Fruit fly (Drosophila melanogaster) whole organism, prepupa: ENCODE data around the gene Osi21.

Experiments
- Blimp-1 ChIP-seq: fragments of 200-800 bp; sonication (Bioruptor generic); optimal IDR thresholded peaks from 3 replicates; lab custom pipeline; 2017; ENCODE audit warnings: missing biosample characterization, missing genetic modification characterization, mild to moderate bottlenecking, moderate library complexity, missing genetic modification reagents
- CG10631 ChIP-seq: fragments of 200-800 bp; sonication (Bioruptor generic); optimal IDR thresholded peaks from 2 replicates; lab custom pipeline; 2016; ENCODE audit warnings: missing biosample characterization, missing genetic modification characterization
- CG10669 ChIP-seq: fragments of 200-800 bp; sonication (Bioruptor generic); optimal IDR thresholded peaks from 3 replicates; lab custom pipeline; 2018; ENCODE audit warnings: missing biosample characterization, mild to moderate bottlenecking, missing genetic modification characterization, moderate library complexity
- CG11294 ChIP-seq: fragments of 200-800 bp; sonication (Bioruptor generic); IDR thresholded peaks from 2 replicates; pipeline ENCODE4 v1.3.6; 2022; ENCODE audit warnings: missing biosample characterization, missing genetic modification characterization
- CG11762 ChIP-seq: fragments of 200-800 bp; sonication (Bioruptor generic); optimal IDR thresholded peaks from 3 replicates; lab custom pipeline; 2016; ENCODE audit warnings: missing biosample characterization, missing genetic modification characterization; ENCODE audit not compliant: insufficient read depth
- CG11902 ChIP-seq: fragments of 200-800 bp; sonication (Bioruptor generic); optimal IDR thresholded peaks from 3 replicates; lab custom pipeline; 2016; ENCODE audit warnings: missing biosample characterization, missing genetic modification characterization
- CG1621 ChIP-seq: fragments of 200-800 bp; sonication (Bioruptor generic); optimal IDR thresholded peaks from 3 replicates; lab custom pipeline; 2018; ENCODE audit warnings: missing biosample characterization, mild to moderate bottlenecking, missing genetic modification characterization
- CG16779 ChIP-seq: fragments of 200-800 bp; sonication (Bioruptor generic); optimal IDR thresholded peaks from 3 replicates; lab custom pipeline; 2017; ENCODE audit warnings: missing biosample characterization, mild to moderate bottlenecking, missing genetic modification characterization
- CG3032 ChIP-seq: fragments of 200-800 bp; optimal IDR thresholded peaks from 2 replicates; lab custom pipeline; 2019; ENCODE audit warnings: missing biosample characterization, mild to moderate bottlenecking, missing genetic modification characterization, moderate library complexity
- CG31627 ChIP-seq: fragments of 200-800 bp; sonication (Bioruptor generic); optimal IDR thresholded peaks from 3 replicates; lab custom pipeline; 2016; ENCODE audit warnings: missing biosample characterization, missing genetic modification characterization
- CG32006 ChIP-seq: fragments of 200-800 bp; sonication (Bioruptor generic); optimal IDR thresholded peaks from 3 replicates; lab custom pipeline; 2017; ENCODE audit warnings: missing biosample characterization, mild to moderate bottlenecking, missing genetic modification characterization
- CG34406 ChIP-seq: fragments of 200-800 bp; sonication (Bioruptor generic); optimal IDR thresholded peaks from 3 replicates; lab custom pipeline; 2016; ENCODE audit warnings: missing biosample characterization, missing genetic modification characterization
- CG3919 ChIP-seq: fragments of 200-800 bp; sonication (Bioruptor generic); optimal IDR thresholded peaks from 3 replicates; lab custom pipeline; 2016; ENCODE audit warnings: missing biosample characterization, missing genetic modification characterization
- CG6163 ChIP-seq: fragments of 200-800 bp; sonication (Bioruptor generic); IDR thresholded peaks from 3 replicates; pipeline ENCODE4 v1.3.6; 2022; ENCODE audit warnings: missing biosample characterization, missing genetic modification characterization
- CG6276 ChIP-seq: fragments of 200-800 bp; sonication (Bioruptor generic); optimal IDR thresholded peaks from 2 replicates; lab custom pipeline; 2017; ENCODE audit warnings: missing biosample characterization, mild to moderate bottlenecking, missing genetic modification characterization
- CG6792 ChIP-seq: fragments of 200-800 bp; sonication (Bioruptor generic); optimal IDR thresholded peaks from 3 replicates; lab custom pipeline; 2016; ENCODE audit warnings: missing biosample characterization, missing genetic modification characterization
- CG6808 ChIP-seq: fragments of 200-800 bp; sonication (Bioruptor generic); optimal IDR thresholded peaks from 3 replicates; lab custom pipeline; 2017; ENCODE audit warnings: missing biosample characterization, missing genetic modification characterization, mild to moderate bottlenecking, moderate library complexity, missing genetic modification reagents
- CG6854 ChIP-seq: fragments of 200-800 bp; sonication (Bioruptor generic); optimal IDR thresholded peaks from 2 replicates; lab custom pipeline; 2017; ENCODE audit warnings: missing biosample characterization, mild to moderate bottlenecking, missing genetic modification characterization
- CG7368 ChIP-seq: fragments of 200-800 bp; sonication (Bioruptor generic); optimal IDR thresholded peaks from 3 replicates; lab custom pipeline; 2016; ENCODE audit warnings: missing biosample characterization, missing genetic modification characterization
- CG8632 ChIP-seq: fragments of 200-800 bp; sonication (Bioruptor generic); optimal IDR thresholded peaks from 3 replicates; lab custom pipeline; 2016; ENCODE audit warnings: missing biosample characterization, missing genetic modification characterization
- CG9139 ChIP-seq: fragments of 200-800 bp; sonication (Bioruptor generic); optimal IDR thresholded peaks from 3 replicates; lab custom pipeline; 2017; ENCODE audit warnings: missing biosample characterization, mild to moderate bottlenecking, missing genetic modification characterization
- Eip78C ChIP-seq: fragments of 200-800 bp; sonication (Bioruptor generic); peaks from one replicate; lab custom pipeline; 2016; ENCODE audit warnings: missing biosample characterization, missing genetic modification characterization
- Eip93F ChIP-seq: fragments of 200-800 bp; sonication (Bioruptor generic); optimal IDR thresholded peaks from 2 replicates; lab custom pipeline; 2016; ENCODE audit warnings: missing biosample characterization, mild to moderate bottlenecking, missing genetic modification characterization
- Ets21C ChIP-seq: fragments of 200-800 bp; sonication (Bioruptor generic); optimal IDR thresholded peaks from 3 replicates; lab custom pipeline; 2016; ENCODE audit warnings: missing biosample characterization, missing genetic modification characterization
- Ets96B ChIP-seq: fragments of 200-800 bp; optimal IDR thresholded peaks from 2 replicates; lab custom pipeline; 2019; ENCODE audit warnings: missing biosample characterization, mild to moderate bottlenecking, missing genetic modification characterization, moderate library complexity
- Hr38 ChIP-seq: sonication (Bioruptor generic); optimal IDR thresholded peaks from 2 replicates; lab custom pipeline; 2016; ENCODE audit warnings: missing biosample characterization, missing genetic modification characterization
- Hr4 ChIP-seq: fragments of 200-800 bp; sonication (Bioruptor generic); optimal IDR thresholded peaks from 3 replicates; lab custom pipeline; 2016; ENCODE audit warnings: missing biosample characterization, missing genetic modification characterization
- Lpt ChIP-seq: fragments of 200-800 bp; sonication (Bioruptor generic); optimal IDR thresholded peaks from 3 replicates; lab custom pipeline; 2016; ENCODE audit warnings: missing biosample characterization, missing genetic modification characterization
- OdsH ChIP-seq: fragments of 200-800 bp; sonication (Bioruptor generic); optimal IDR thresholded peaks from 3 replicates; lab custom pipeline; 2016; ENCODE audit warnings: missing biosample characterization, missing genetic modification characterization
- Smox ChIP-seq: fragments of 200-800 bp; sonication (Bioruptor generic); optimal IDR thresholded peaks from 3 replicates; lab custom pipeline; 2016; ENCODE audit warnings: missing biosample characterization, missing genetic modification characterization
- Sox102F ChIP-seq: fragments of 200-800 bp; sonication (Bioruptor generic); optimal IDR thresholded peaks from 2 replicates; lab custom pipeline; 2016; ENCODE audit warnings: missing biosample characterization, mild to moderate bottlenecking, missing genetic modification characterization
- Sox14 ChIP-seq: fragments of 200-800 bp; sonication (Bioruptor generic); optimal IDR thresholded peaks from 3 replicates; lab custom pipeline; 2016; ENCODE audit warnings: missing biosample characterization, missing genetic modification characterization
- Sox15 ChIP-seq: fragments of 200-800 bp; sonication (Bioruptor generic); optimal IDR thresholded peaks from 3 replicates; lab custom pipeline; 2016; ENCODE audit warnings: missing biosample characterization, missing genetic modification characterization
- achi ChIP-seq: fragments of 200-800 bp; sonication (Bioruptor generic); optimal IDR thresholded peaks from 3 replicates; lab custom pipeline; 2016; ENCODE audit warnings: missing biosample characterization, missing genetic modification characterization
- cyc ChIP-seq: fragments of 200-800 bp; sonication (Bioruptor generic); optimal IDR thresholded peaks from 3 replicates; lab custom pipeline; 2016; ENCODE audit warnings: missing biosample characterization, missing genetic modification characterization
- dac ChIP-seq: fragments of 200-800 bp; sonication (Bioruptor generic); optimal IDR thresholded peaks from 2 replicates; lab custom pipeline; 2017; ENCODE audit warnings: missing biosample characterization, mild to moderate bottlenecking, missing genetic modification characterization
- dsx ChIP-seq: fragments of 200-800 bp; optimal IDR thresholded peaks from 3 replicates; lab custom pipeline; 2019; ENCODE audit warnings: missing biosample characterization, mild to moderate bottlenecking, missing genetic modification characterization, moderate library complexity; ENCODE audit not compliant: poor library complexity, severe bottlenecking
- eg ChIP-seq: fragments of 200-800 bp; sonication (Bioruptor generic); IDR thresholded peaks from 3 replicates; pipeline ENCODE4 v1.3.6; 2022; ENCODE audit warnings: missing biosample characterization, missing genetic modification characterization
- fd59A ChIP-seq: fragments of 200-800 bp; sonication (Bioruptor generic); optimal IDR thresholded peaks from 2 replicates; lab custom pipeline; 2017; ENCODE audit warnings: missing biosample characterization, mild to moderate bottlenecking, missing genetic modification characterization, missing genetic modification reagents
- fd85E ChIP-seq: fragments of 200-800 bp; sonication (Bioruptor generic); optimal IDR thresholded peaks from 3 replicates; lab custom pipeline; 2016; ENCODE audit warnings: missing biosample characterization, missing genetic modification characterization
- fkh ChIP-seq: fragments of 200-800 bp; sonication (Bioruptor generic); optimal IDR thresholded peaks from 3 replicates; lab custom pipeline; 2017; ENCODE audit warnings: missing biosample characterization, mild to moderate bottlenecking, missing genetic modification characterization, moderate library complexity
- net ChIP-seq: fragments of 200-800 bp; sonication (Bioruptor generic); optimal IDR thresholded peaks from 3 replicates; lab custom pipeline; 2016; ENCODE audit warnings: missing biosample characterization, missing genetic modification characterization
- pdm3 ChIP-seq: fragments of 200-800 bp; sonication (Bioruptor generic); optimal IDR thresholded peaks from 3 replicates; lab custom pipeline; 2016; ENCODE audit warnings: missing biosample characterization, missing genetic modification characterization
- salr ChIP-seq, 2 experiments: fragments of 200-800 bp; sonication (Bioruptor generic); optimal IDR thresholded peaks; 3 replicates each; lab custom pipeline; 2016 to 2018; ENCODE audit warnings: missing biosample characterization in 2 of 2, missing genetic modification characterization in 2 of 2, mild to moderate bottlenecking in 1 of 2
- spab ChIP-seq: fragments of 200-800 bp; sonication (Bioruptor generic); optimal IDR thresholded peaks from 2 replicates; lab custom pipeline; 2017; ENCODE audit warnings: missing biosample characterization, mild to moderate bottlenecking, missing genetic modification characterization, missing genetic modification reagents
- ss ChIP-seq, 2 experiments: fragments of 200-800 bp; sonication (Bioruptor generic); optimal IDR thresholded peaks; 2 replicates in 1 of 2; 3 replicates in 1 of 2; lab custom pipeline; 2017 to 2018; ENCODE audit warnings: mild to moderate bottlenecking in 2 of 2, missing biosample characterization in 2 of 2, missing genetic modification characterization in 2 of 2, moderate library complexity in 1 of 2
- svp ChIP-seq: fragments of 200-800 bp; sonication (Bioruptor generic); peaks from one replicate; lab custom pipeline; 2016; ENCODE audit warnings: missing biosample characterization, missing genetic modification characterization
- topi ChIP-seq: fragments of 200-800 bp; sonication (Bioruptor generic); optimal IDR thresholded peaks from 3 replicates; lab custom pipeline; 2016; ENCODE audit warnings: missing biosample characterization, missing genetic modification characterization
- vri ChIP-seq: fragments of 200-800 bp; sonication (Bioruptor generic); optimal IDR thresholded peaks from 3 replicates; lab custom pipeline; 2016; ENCODE audit warnings: missing biosample characterization, mild to moderate bottlenecking, missing genetic modification characterization

The Osi21 gene

DNA sequence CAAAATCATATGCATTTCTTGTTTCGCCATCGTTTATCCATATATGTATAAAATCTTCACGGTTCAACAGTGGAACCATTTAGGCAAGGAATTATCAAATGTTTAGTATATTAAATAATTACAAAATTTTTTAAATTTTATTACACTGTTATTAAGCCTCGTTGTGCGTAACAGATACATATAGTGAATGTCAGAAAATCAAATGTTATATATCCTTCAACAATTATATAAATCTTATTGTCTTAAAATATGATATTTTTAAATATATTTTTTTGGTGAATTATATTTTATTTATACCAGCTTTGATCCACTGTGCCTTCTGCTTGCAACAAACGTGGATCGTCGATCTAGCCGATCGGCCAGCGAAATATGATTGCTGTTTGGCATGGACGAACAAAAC is 21.6 kb upstream of the Osi21 start (continued):
- TF ChIP-seq Ets21C (GFP tag; lab: Kevin White, UChicago): no peak
- TF ChIP-seq cyc: no peak
- peak; percentile 36 for TF ChIP-seq fd59A (GFP tag; lab: Kevin White, UChicago)
- TF ChIP-seq Ets96B (tag; lab: Kevin White, UChicago): peak; percentile 14
- no peak for TF ChIP-seq vri
- no peak for TF ChIP-seq CG1621 (tag; lab: Kevin White, UChicago)
- no peak for TF ChIP-seq eg
- TF ChIP-seq CG7368: no peak
- no peak for TF ChIP-seq Blimp-1 (GFP tag; lab: Kevin White, UChicago)
- peak; percentile 12 for TF ChIP-seq CG6792 (GFP tag; lab: Kevin White, UChicago)
- TF ChIP-seq CG34406: peak; percentile 35
- TF ChIP-seq CG11902 (GFP tag; lab: Kevin White, UChicago): no peak
- peak; percentile 8 for TF ChIP-seq spab
- TF ChIP-seq fd85E: no peak
- TF ChIP-seq CG11294: no peak
- TF ChIP-seq CG32006 (GFP tag; lab: Kevin White, UChicago): peak; percentile 71
- no peak for TF ChIP-seq Hr38 (GFP tag; lab: Kevin White, UChicago)
- TF ChIP-seq Sox14 (GFP tag; lab: Kevin White, UChicago): no peak
- TF ChIP-seq Sox15 (GFP tag; lab: Kevin White, UChicago): no peak

DNA sequence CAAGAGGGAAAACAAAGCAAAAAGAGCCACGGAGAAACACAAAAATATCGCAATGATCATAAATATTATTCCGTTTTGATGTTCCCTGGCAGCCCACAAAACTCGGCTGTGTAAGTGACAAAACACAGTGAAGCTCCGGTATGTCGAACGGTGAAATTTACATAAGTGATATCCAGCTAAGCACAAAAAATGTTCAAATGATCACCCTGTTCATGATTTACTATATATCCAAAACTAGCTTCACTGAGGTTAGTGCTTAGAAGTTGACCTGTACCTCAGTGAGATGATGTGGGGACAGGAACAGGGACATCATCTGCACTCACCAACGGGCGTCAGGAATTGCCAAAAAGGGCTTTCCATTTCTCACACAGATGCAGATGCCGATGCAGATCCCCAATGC is 20.6 kb upstream of the Osi21 start:
- TF ChIP-seq Eip93F (peak; percentile 43), cyc (peak; percentile 80), Hr4 (GFP tag; lab: Kevin White, UChicago) (no peak), fkh (no peak), Sox102F (GFP tag; lab: Kevin White, UChicago) (peak; percentile 73), CG3032 (tag; lab: Kevin White, UChicago) (no peak), CG10631 (peak; percentile 42), Sox15 (GFP tag; lab: Kevin White, UChicago) (peak; percentile 68), OdsH (peak; percentile 54), CG8632 (GFP tag; lab: Kevin White, UChicago) (peak; percentile 51), CG16779 (tag; lab: Kevin White, UChicago) (no peak), CG3919 (GFP tag; lab: Kevin White, UChicago) (peak; percentile 70), CG6276 (no peak), CG1621 (tag; lab: Kevin White, UChicago) (peak; percentile 23), dac (no peak), Ets21C (GFP tag; lab: Kevin White, UChicago) (peak; percentile 64), CG10669 (GFP tag; lab: Kevin White, UChicago) (no peak), CG6854 (GFP tag; lab: Kevin White, UChicago) (peak; percentile 33), CG9139 (GFP tag; lab: Kevin White, UChicago) (no peak), Eip78C (peak; percentile 66), dsx (no peak), svp (GFP tag; lab: Kevin White, UChicago) (peak; percentile 93), CG11902 (GFP tag; lab: Kevin White, UChicago) (peak; percentile 74), CG6808 (GFP tag; lab: Kevin White, UChicago) (no peak), Smox (GFP tag; lab: Kevin White, UChicago) (peak; percentile 79), salr (GFP tag; optimal IDR thresholded peaks at IDR 0.05; lab: Kevin White, UChicago) (peak in 1 of 2 experiments; percentile 10), vri (peak; percentile 73), CG11294 (no peak), CG31627 (GFP tag; lab: Kevin White, UChicago) (peak; percentile 81), ss (GFP tag; optimal IDR thresholded peaks at IDR 0.05; lab: Kevin White, UChicago) (peak in 1 of 2 experiments; percentile 6), pdm3 (GFP tag; lab: Kevin White, UChicago) (peak; percentile 69), CG6163 (GFP tag; lab: Robert Waterston, UW) (peak; percentile 52; the same call in 1 of the 3 replicates), topi (peak; percentile 71), Ets96B (tag; lab: Kevin White, UChicago) (no peak), Lpt (GFP tag; lab: Kevin White, UChicago) (no peak), CG7368 (peak; percentile 24), Sox14 (GFP tag; lab: Kevin White, UChicago) (peak; percentile 60), CG11762 (GFP tag; lab: Kevin White, UChicago) (peak; percentile 2), net (GFP tag; lab: Kevin White, UChicago) (no peak), eg (no peak), achi (GFP tag; lab: Kevin White, UChicago) (peak; percentile 40), Hr38 (GFP tag; lab: Kevin White, UChicago) (no peak)
